Fruit fly (Drosophila melanogaster): ENCODE data around the gene CG10005.

CG10005 gene

dm6 chr3R:11974631-11975030 is 2.4 kb downstream of the CG10005 start, which contains the start of gene Tango9:
Gene Tango9, minus strand, starts transcription at chr3R:11974910.
- TF ChIP-seq CG17806 (tag; optimal IDR thresholded peaks at IDR 0.05) (peak; percentile 11), CG12605 (GFP tag; IDR thresholded peaks at IDR 0.05) (peak; percentile 74), D1 (tag; optimal IDR thresholded peaks at IDR 0.05) (no peak), CG10348 (GFP tag; IDR thresholded peaks at IDR 0.05) (no peak), Snoo (tag; optimal IDR thresholded peaks at IDR 0.05) (peak; percentile 68), Pif1A (GFP tag; optimal IDR thresholded peaks at IDR 0.05) (no peak), rn (GFP tag; IDR thresholded peaks at IDR 0.05) (no peak), CG8159 (tag; optimal IDR thresholded peaks at IDR 0.05) (peak; percentile 45), EcR (GFP tag; optimal IDR thresholded peaks at IDR 0.05) (peak; percentile 73), CG15710 (tag; optimal IDR thresholded peaks at IDR 0.05) (peak; percentile 5), CG14655 (GFP tag; optimal IDR thresholded peaks at IDR 0.05) (no peak), CG8301 (tag; optimal IDR thresholded peaks at IDR 0.05) (no peak), CG13204 (GFP tag; optimal IDR thresholded peaks at IDR 0.05) (no peak), CG34367 (tag; optimal IDR thresholded peaks at IDR 0.05) (peak; percentile 41), CG32121 (GFP tag; IDR thresholded peaks at IDR 0.05) (no peak), Pif1B (GFP tag; optimal IDR thresholded peaks at IDR 0.05) (no peak), Ets98B (GFP tag; IDR thresholded peaks at IDR 0.05) (peak; percentile 36; the same call in 1 of the 2 replicates), CG9948 (tag; optimal IDR thresholded peaks at IDR 0.05) (peak; percentile 23), fd96Ca (GFP tag; IDR thresholded peaks at IDR 0.05) (no peak), gl (tag; optimal IDR thresholded peaks at IDR 0.05) (peak; percentile 63), CG4496 (GFP tag; IDR thresholded peaks at IDR 0.05) (no peak)

- peak; percentile 24 for TF ChIP-seq EcR (GFP tag; optimal IDR thresholded peaks at IDR 0.05)
- TF ChIP-seq Snoo (tag; optimal IDR thresholded peaks at IDR 0.05) = no peak
Observed at dm6 chr3R:11973826-11974225, 3.2 kb downstream of the CG10005 start.

dm6 chr3R:11971394-11971793 is 5.6 kb downstream of the CG10005 start, which contains the start of gene GC2:
Gene GC2, plus strand, starts transcription at chr3R:11971694.
- TF ChIP-seq CG14655 (GFP tag; optimal IDR thresholded peaks at IDR 0.05) = no peak
- TF ChIP-seq Pif1B (GFP tag; optimal IDR thresholded peaks at IDR 0.05) = no peak
- no peak for TF ChIP-seq CG32121 (GFP tag; IDR thresholded peaks at IDR 0.05)

- TF ChIP-seq D1 (tag; optimal IDR thresholded peaks at IDR 0.05) = no peak
- peak; percentile 21 for TF ChIP-seq CG15710 (tag; optimal IDR thresholded peaks at IDR 0.05)
- TF ChIP-seq CG4496 (GFP tag; IDR thresholded peaks at IDR 0.05) = peak; percentile 45; the same call in 1 of the 3 replicates
- TF ChIP-seq CG32121 (GFP tag; IDR thresholded peaks at IDR 0.05) = peak; percentile 71
- TF ChIP-seq CG17806 (tag; optimal IDR thresholded peaks at IDR 0.05) = peak; percentile 17
- no peak for TF ChIP-seq CG34367 (tag; optimal IDR thresholded peaks at IDR 0.05)
- TF ChIP-seq rn (GFP tag; IDR thresholded peaks at IDR 0.05) = no peak
- no peak for TF ChIP-seq CG13204 (GFP tag; optimal IDR thresholded peaks at IDR 0.05)
- TF ChIP-seq CG14655 (GFP tag; optimal IDR thresholded peaks at IDR 0.05) = no peak
- peak; percentile 16 for TF ChIP-seq CG8159 (tag; optimal IDR thresholded peaks at IDR 0.05)
- no peak for TF ChIP-seq fd96Ca (GFP tag; IDR thresholded peaks at IDR 0.05)
- no peak for TF ChIP-seq EcR (GFP tag; optimal IDR thresholded peaks at IDR 0.05)
- TF ChIP-seq Pif1B (GFP tag; optimal IDR thresholded peaks at IDR 0.05) = peak; percentile 10
- no peak for TF ChIP-seq Pif1A (GFP tag; optimal IDR thresholded peaks at IDR 0.05)
- no peak for TF ChIP-seq CG10348 (GFP tag; IDR thresholded peaks at IDR 0.05)
- TF ChIP-seq CG8301 (tag; optimal IDR thresholded peaks at IDR 0.05) = peak; percentile 59
- TF ChIP-seq Ets98B (GFP tag; IDR thresholded peaks at IDR 0.05) = peak; percentile 66
- TF ChIP-seq gl (tag; optimal IDR thresholded peaks at IDR 0.05) = no peak
- TF ChIP-seq CG12605 (GFP tag; IDR thresholded peaks at IDR 0.05) = 0 out of 2 replicates have a peak, but pooled peaks have one; percentile 22
- peak; percentile 8 for TF ChIP-seq CG9948 (tag; optimal IDR thresholded peaks at IDR 0.05)
- no peak for TF ChIP-seq Snoo (tag; optimal IDR thresholded peaks at IDR 0.05)
Observed at dm6 chr3R:11969217-11969616, 7.8 kb downstream of the CG10005 start.

- peak; percentile 84 for TF ChIP-seq EcR (GFP tag; optimal IDR thresholded peaks at IDR 0.05)
- no peak for TF ChIP-seq CG9948 (tag; optimal IDR thresholded peaks at IDR 0.05)
Observed at dm6 chr3R:11968030-11968753, 8.8 kb downstream of the CG10005 start.

- TF ChIP-seq CG34367 (tag; optimal IDR thresholded peaks at IDR 0.05) (peak; percentile 8), CG32121 (GFP tag; IDR thresholded peaks at IDR 0.05) (no peak; the same call in 1 of the 2 replicates), CG14655 (GFP tag; optimal IDR thresholded peaks at IDR 0.05) (no peak), Snoo (tag; optimal IDR thresholded peaks at IDR 0.05) (peak; percentile 4), D1 (tag; optimal IDR thresholded peaks at IDR 0.05) (no peak), gl (tag; optimal IDR thresholded peaks at IDR 0.05) (no peak), CG8159 (tag; optimal IDR thresholded peaks at IDR 0.05) (peak; percentile 35), Ets98B (GFP tag; IDR thresholded peaks at IDR 0.05) (0 out of 2 replicates have a peak, but pooled peaks have one; percentile 10), CG4496 (GFP tag; IDR thresholded peaks at IDR 0.05) (no peak), fd96Ca (GFP tag; IDR thresholded peaks at IDR 0.05) (no peak), CG12605 (GFP tag; IDR thresholded peaks at IDR 0.05) (no peak), CG10348 (GFP tag; IDR thresholded peaks at IDR 0.05) (0 out of 2 replicates have a peak, but pooled peaks have one; percentile 16), CG15710 (tag; optimal IDR thresholded peaks at IDR 0.05) (peak; percentile 24), CG13204 (GFP tag; optimal IDR thresholded peaks at IDR 0.05) (no peak), CG17806 (tag; optimal IDR thresholded peaks at IDR 0.05) (no peak), EcR (GFP tag; optimal IDR thresholded peaks at IDR 0.05) (peak; percentile 1), Pif1A (GFP tag; optimal IDR thresholded peaks at IDR 0.05) (no peak), rn (GFP tag; IDR thresholded peaks at IDR 0.05) (no peak), Pif1B (GFP tag; optimal IDR thresholded peaks at IDR 0.05) (no peak), CG9948 (tag; optimal IDR thresholded peaks at IDR 0.05) (peak; percentile 13), CG8301 (tag; optimal IDR thresholded peaks at IDR 0.05) (no peak)
Observed at dm6 chr3R:11967262-11968029, 9.6 kb downstream of the CG10005 start, which contains the start of the genes CG12213 and GC1. Gene CG12213, minus strand, starts transcription at chr3R:11967691. Gene GC1, plus strand, starts transcription at chr3R:11967708.

All from whole organism, pupa.